Worm (Caenorhabditis elegans) whole organism, midembryonic: ENCODE results near the gene cdh-8.

ENCODE experiments used
- T22C8.4 ChIP-seq: fragments of 200-800 bp; sonication (Bioruptor generic); IDR thresholded peaks from 2 replicates; pipeline ENCODE4 v1.3.6; 2022; ENCODE audit warnings: missing genetic modification characterization, missing compliant biosample characterization
- cog-1 ChIP-seq: sonication (generic microtip); optimal IDR thresholded peaks from 2 replicates; lab custom pipeline; 2016; ENCODE audit warnings: missing genetic modification characterization, missing compliant biosample characterization
- flt-1 ChIP-seq: fragments of 200-800 bp; sonication (Bioruptor generic); IDR thresholded peaks from 2 replicates; pipeline ENCODE4 v1.3.6; 2022; ENCODE audit warnings: missing genetic modification characterization, missing compliant biosample characterization
- klf-2 ChIP-seq: fragments of 200-800 bp; sonication (Bioruptor generic); conservative IDR thresholded peaks from 2 replicates; pipeline ENCODE4 v1.3.6; 2022; ENCODE audit warnings: missing genetic modification reagents, missing genetic modification characterization, missing compliant biosample characterization
- med-1 ChIP-seq: sonication (generic microtip); optimal IDR thresholded peaks from 2 replicates; lab custom pipeline; 2017; ENCODE audit warnings: missing genetic modification characterization, mild to moderate bottlenecking, missing compliant biosample characterization, antibody characterized with exemption, missing genetic modification reagents; ENCODE audit not compliant: insufficient read depth
- ref-1 ChIP-seq: fragments of 200-800 bp; sonication (Bioruptor generic); conservative IDR thresholded peaks from 2 replicates; pipeline ENCODE4 v1.3.6; 2022; ENCODE audit warnings: missing genetic modification reagents, missing genetic modification characterization, missing compliant biosample characterization
- tab-1 ChIP-seq: fragments of 200-800 bp; sonication (Bioruptor generic); IDR thresholded peaks from 2 replicates; pipeline ENCODE4 v1.3.6; 2022; ENCODE audit warnings: missing genetic modification characterization, missing compliant biosample characterization
- ztf-23 ChIP-seq: fragments of 200-800 bp; sonication (Bioruptor generic); IDR thresholded peaks from 2 replicates; pipeline ENCODE4 v1.3.6; 2022; ENCODE audit warnings: missing genetic modification reagents, missing genetic modification characterization, missing compliant biosample characterization
- ztf-29 ChIP-seq: fragments of 200-800 bp; sonication (Bioruptor generic); IDR thresholded peaks from 2 replicates; pipeline ENCODE4 v1.3.6; 2022; ENCODE audit warnings: missing genetic modification reagents, missing genetic modification characterization, missing compliant biosample characterization

cdh-8 gene

ce11 chrIV:339508-339907, at the start of gene cdh-8:
Gene cdh-8, plus strand, starts transcription at chrIV:339808.
- TF ChIP-seq cog-1 (tag; lab: Kevin White, UChicago) (no peak), T22C8.4 (GFP tag; lab: Robert Waterston, UW) (no peak), tab-1 (GFP tag; lab: Robert Waterston, UW) (no peak), flt-1 (GFP tag; lab: Robert Waterston, UW) (no peak), ztf-23 (GFP tag; lab: Robert Waterston, UW) (no peak), ref-1 (GFP tag; lab: Robert Waterston, UW) (no peak)

ce11 chrIV:290387-290786, 49.2 kb upstream of the cdh-8 start:
- TF ChIP-seq ref-1 (GFP tag; lab: Robert Waterston, UW) (no peak), klf-2 (GFP tag; lab: Robert Waterston, UW) (no peak), ztf-29 (no peak), flt-1 (GFP tag; lab: Robert Waterston, UW) (no peak), cog-1 (tag; lab: Kevin White, UChicago) (no peak), ztf-23 (GFP tag; lab: Robert Waterston, UW) (no peak), tab-1 (GFP tag; lab: Robert Waterston, UW) (no peak), med-1 (GFP tag; lab: Kevin White, UChicago) (no peak), T22C8.4 (GFP tag; lab: Robert Waterston, UW) (no peak)

ce11 chrIV:291356-291755, 48.3 kb upstream of the cdh-8 start, which contains the start of gene T21D12.7:
Gene T21D12.7, minus strand, starts transcription at chrIV:291456.
- no peak for TF ChIP-seq T22C8.4 (GFP tag; lab: Robert Waterston, UW)
- no peak for TF ChIP-seq ref-1 (GFP tag; lab: Robert Waterston, UW)
- no peak for TF ChIP-seq med-1 (GFP tag; lab: Kevin White, UChicago)
- no peak for TF ChIP-seq ztf-23 (GFP tag; lab: Robert Waterston, UW)
- no peak for TF ChIP-seq klf-2 (GFP tag; lab: Robert Waterston, UW)
- no peak for TF ChIP-seq tab-1 (GFP tag; lab: Robert Waterston, UW)
- no peak for TF ChIP-seq cog-1 (tag; lab: Kevin White, UChicago)
- no peak for TF ChIP-seq flt-1 (GFP tag; lab: Robert Waterston, UW)
- no peak for TF ChIP-seq ztf-29

ce11 chrIV:291851-292367, 47.7 kb upstream of the cdh-8 start:
- no peak for TF ChIP-seq ztf-23 (GFP tag; lab: Robert Waterston, UW)
- no peak for TF ChIP-seq T22C8.4 (GFP tag; lab: Robert Waterston, UW)
- no peak for TF ChIP-seq ztf-29
- no peak for TF ChIP-seq klf-2 (GFP tag; lab: Robert Waterston, UW)
- no peak for TF ChIP-seq flt-1 (GFP tag; lab: Robert Waterston, UW)
- no peak for TF ChIP-seq ref-1 (GFP tag; lab: Robert Waterston, UW)
- no peak for TF ChIP-seq cog-1 (tag; lab: Kevin White, UChicago)
- no peak for TF ChIP-seq med-1 (GFP tag; lab: Kevin White, UChicago)
- TF ChIP-seq tab-1 (GFP tag; lab: Robert Waterston, UW): no peak

ce11 chrIV:293163-293755, 46.3 kb upstream of the cdh-8 start:
- TF ChIP-seq T22C8.4 (GFP tag; lab: Robert Waterston, UW) (no peak), ztf-23 (GFP tag; lab: Robert Waterston, UW) (no peak), flt-1 (GFP tag; lab: Robert Waterston, UW) (no peak)

ce11 chrIV:293995-294700, 45.5 kb upstream of the cdh-8 start:
- no peak for TF ChIP-seq flt-1 (GFP tag; lab: Robert Waterston, UW)
- no peak for TF ChIP-seq ref-1 (GFP tag; lab: Robert Waterston, UW)
- TF ChIP-seq cog-1 (tag; lab: Kevin White, UChicago): no peak
- TF ChIP-seq ztf-23 (GFP tag; lab: Robert Waterston, UW): no peak
- no peak for TF ChIP-seq klf-2 (GFP tag; lab: Robert Waterston, UW)
- TF ChIP-seq T22C8.4 (GFP tag; lab: Robert Waterston, UW): no peak
- no peak for TF ChIP-seq tab-1 (GFP tag; lab: Robert Waterston, UW)
- TF ChIP-seq med-1 (GFP tag; lab: Kevin White, UChicago): no peak
- no peak for TF ChIP-seq ztf-29

ce11 chrIV:294737-295136, 44.9 kb upstream of the cdh-8 start:
- TF ChIP-seq klf-2 (GFP tag; lab: Robert Waterston, UW): no peak

- TF ChIP-seq ztf-29 (no peak), ref-1 (GFP tag; lab: Robert Waterston, UW) (no peak), cog-1 (tag; lab: Kevin White, UChicago) (no peak), ztf-23 (GFP tag; lab: Robert Waterston, UW) (no peak), klf-2 (GFP tag; lab: Robert Waterston, UW) (no peak), T22C8.4 (GFP tag; lab: Robert Waterston, UW) (no peak), tab-1 (GFP tag; lab: Robert Waterston, UW) (no peak), med-1 (GFP tag; lab: Kevin White, UChicago) (no peak), flt-1 (GFP tag; lab: Robert Waterston, UW) (no peak)
These were observed 43.8 kb upstream of the cdh-8 start for ce11 chrIV:295734-296201.

ce11 chrIV:296849-297248, 42.8 kb upstream of the cdh-8 start:
- TF ChIP-seq klf-2 (GFP tag; lab: Robert Waterston, UW) (no peak), flt-1 (GFP tag; lab: Robert Waterston, UW) (no peak), med-1 (GFP tag; lab: Kevin White, UChicago) (no peak), cog-1 (tag; lab: Kevin White, UChicago) (no peak), tab-1 (GFP tag; lab: Robert Waterston, UW) (no peak), ztf-29 (no peak), ztf-23 (GFP tag; lab: Robert Waterston, UW) (no peak), ref-1 (GFP tag; lab: Robert Waterston, UW) (no peak), T22C8.4 (GFP tag; lab: Robert Waterston, UW) (no peak)
